Worm (Caenorhabditis elegans): Measurements from ENCODE around the gene eat-6.

DNA sequence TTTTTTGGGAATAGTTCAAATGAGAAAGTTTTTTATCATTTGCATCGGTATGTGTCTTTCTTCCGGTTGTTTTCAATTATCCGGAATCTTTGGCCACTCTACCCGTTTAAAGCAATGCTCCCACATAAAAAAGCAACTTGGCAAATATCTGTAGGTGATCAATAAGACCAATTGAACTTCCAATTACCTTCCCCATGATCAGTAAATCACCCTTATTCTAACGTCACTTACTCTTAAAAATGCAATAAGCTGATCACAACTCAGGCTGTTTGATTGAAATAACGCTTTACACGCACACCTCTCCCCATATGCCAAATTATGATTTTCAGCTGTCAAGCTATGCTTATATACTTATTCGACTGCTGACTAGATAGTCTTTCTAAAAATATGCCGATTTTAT, 34.1 kb downstream of the eat-6 start, which contains the start of gene C34B4.5:
- TF ChIP-seq ces-1 (GFP tag; optimal IDR thresholded peaks at IDR 0.05) (no peak), nhr-12 (tag; optimal IDR thresholded peaks at IDR 0.05) (no peak), lin-32 (GFP tag; optimal IDR thresholded peaks at IDR 0.05) (no peak), unc-120 (tag; optimal IDR thresholded peaks at IDR 0.05; ENCODE audit: poor library complexity, severe bottlenecking) (no peak), snpc-4 (tag; optimal IDR thresholded peaks at IDR 0.05) (no peak), lsy-2 (tag; optimal IDR thresholded peaks at IDR 0.05) (no peak), unc-62 (GFP tag; optimal IDR thresholded peaks at IDR 0.05) (no peak), ztf-11 (tag; optimal IDR thresholded peaks at IDR 0.05) (no peak), blmp-1 (tag; optimal IDR thresholded peaks at IDR 0.05) (no peak), lin-13 (tag; optimal IDR thresholded peaks at IDR 0.05) (no peak), tbx-8 (GFP tag; optimal IDR thresholded peaks at IDR 0.05) (no peak), mab-5 (tag; optimal IDR thresholded peaks at IDR 0.05) (no peak), nhr-76 (tag; optimal IDR thresholded peaks at IDR 0.05) (no peak), ceh-43 (GFP tag; optimal IDR thresholded peaks at IDR 0.05) (no peak)
